Fruit fly (Drosophila melanogaster) whole organism, embryonic: Measurements from ENCODE around the gene CG8100.

Experiments
- Ada2b ChIP-seq: fragments of 200-800 bp; sonication (Bioruptor generic); IDR thresholded peaks from 2 replicates; pipeline ENCODE4 v1.3.6; 2022; ENCODE audit warnings: missing biosample characterization, missing genetic modification characterization
- C15 ChIP-seq: fragments of 200-800 bp; sonication (Bioruptor generic); IDR thresholded peaks from 3 replicates; pipeline ENCODE4 v1.3.6; 2022; ENCODE audit warnings: missing biosample characterization, missing genetic modification characterization
- CG10321 ChIP-seq: fragments of 200-800 bp; sonication (Bioruptor generic); IDR thresholded peaks from 2 replicates; pipeline ENCODE4 v1.3.6; 2022; ENCODE audit warnings: missing biosample characterization, missing genetic modification characterization
- CG10543 ChIP-seq: fragments of 200-800 bp; sonication (Bioruptor generic); optimal IDR thresholded peaks from 3 replicates; lab custom pipeline; 2017; ENCODE audit warnings: missing biosample characterization, mild to moderate bottlenecking, missing genetic modification characterization, moderate library complexity
- CG12155 ChIP-seq: fragments of 200-800 bp; sonication (Bioruptor generic); optimal IDR thresholded peaks from 3 replicates; lab custom pipeline; 2016; ENCODE audit warnings: missing biosample characterization, missing genetic modification characterization
- CG13424 ChIP-seq: fragments of 200-800 bp; sonication (Bioruptor generic); optimal IDR thresholded peaks from 2 replicates; lab custom pipeline; 2019; ENCODE audit warnings: missing biosample characterization, mild to moderate bottlenecking, missing genetic modification characterization, moderate library complexity
- CG17829 ChIP-seq: fragments of 200-800 bp; optimal IDR thresholded peaks from 2 replicates; lab custom pipeline; 2019; ENCODE audit warnings: missing biosample characterization, mild to moderate bottlenecking, missing genetic modification characterization, moderate library complexity
- CG3163 ChIP-seq: fragments of 200-800 bp; sonication (Bioruptor generic); optimal IDR thresholded peaks from 3 replicates; lab custom pipeline; 2016; ENCODE audit warnings: missing biosample characterization, missing genetic modification characterization
- CG32767 ChIP-seq: fragments of 200-800 bp; sonication (Bioruptor generic); IDR thresholded peaks from 2 replicates; pipeline ENCODE4 v1.3.6; 2022; ENCODE audit warnings: missing biosample characterization, missing genetic modification characterization
- CG32772 ChIP-seq: fragments of 200-800 bp; sonication (Bioruptor generic); IDR thresholded peaks from 2 replicates; pipeline ENCODE4 v1.3.6; 2022; ENCODE audit warnings: missing biosample characterization, missing genetic modification characterization
- CG3847 ChIP-seq: fragments of 200-800 bp; sonication (Bioruptor generic); IDR thresholded peaks from 2 replicates; pipeline ENCODE4 v1.3.6; 2022; ENCODE audit warnings: missing biosample characterization, missing genetic modification characterization
- CG6272 ChIP-seq: fragments of 200-800 bp; sonication (Bioruptor generic); IDR thresholded peaks from 2 replicates; pipeline ENCODE4 v1.3.6; 2022; ENCODE audit warnings: missing biosample characterization, missing genetic modification characterization
- CG6689 ChIP-seq: fragments of 200-800 bp; sonication (Bioruptor generic); IDR thresholded peaks from 2 replicates; pipeline ENCODE4 v1.3.6; 2022; ENCODE audit warnings: missing biosample characterization, missing genetic modification characterization
- CG6791 ChIP-seq: fragments of 200-800 bp; sonication (Bioruptor generic); IDR thresholded peaks from 3 replicates; pipeline ENCODE4 v1.3.6; 2022; ENCODE audit warnings: missing biosample characterization, missing genetic modification characterization; ENCODE audit not compliant: partially characterized antibody
- CG7786 ChIP-seq: fragments of 200-800 bp; sonication (Bioruptor generic); optimal IDR thresholded peaks from 2 replicates; lab custom pipeline; 2016; ENCODE audit warnings: missing biosample characterization, missing genetic modification characterization
- CG7839 ChIP-seq: fragments of 200-800 bp; sonication (Bioruptor generic); optimal IDR thresholded peaks from 3 replicates; lab custom pipeline; 2018; ENCODE audit warnings: missing biosample characterization, mild to moderate bottlenecking, missing genetic modification characterization, moderate library complexity
- CG8924 ChIP-seq: fragments of 200-800 bp; optimal IDR thresholded peaks from 3 replicates; lab custom pipeline; 2019; ENCODE audit warnings: missing biosample characterization, mild to moderate bottlenecking, missing genetic modification characterization, moderate library complexity
- CG9215 ChIP-seq: fragments of 200-800 bp; sonication (Bioruptor generic); IDR thresholded peaks from 2 replicates; pipeline ENCODE4 v1.3.6; 2022; ENCODE audit warnings: missing biosample characterization, missing genetic modification characterization
- CG9932 ChIP-seq: fragments of 200-800 bp; sonication (Bioruptor generic); IDR thresholded peaks from 2 replicates; pipeline ENCODE4 v1.3.6; 2022; ENCODE audit warnings: missing biosample characterization, missing genetic modification characterization
- CHES-1-like ChIP-seq: fragments of 200-800 bp; sonication (Bioruptor generic); optimal IDR thresholded peaks from 2 replicates; lab custom pipeline; 2016; ENCODE audit warnings: missing biosample characterization, missing genetic modification characterization
- CkIIα-i1 ChIP-seq: fragments of 200-800 bp; sonication (Bioruptor generic); IDR thresholded peaks from 2 replicates; pipeline ENCODE4 v1.3.6; 2022; ENCODE audit warnings: missing biosample characterization, missing genetic modification characterization
- Deaf1 ChIP-seq: fragments of 200-800 bp; optimal IDR thresholded peaks from 3 replicates; lab custom pipeline; 2019; ENCODE audit warnings: missing biosample characterization, mild to moderate bottlenecking, missing genetic modification characterization, moderate library complexity
- E2f1 ChIP-seq: fragments of 200-800 bp; sonication (Bioruptor generic); IDR thresholded peaks from 2 replicates; pipeline ENCODE4 v1.3.6; 2022; ENCODE audit warnings: missing biosample characterization, missing genetic modification characterization
- ERR ChIP-seq: fragments of 200-800 bp; sonication (Bioruptor generic); optimal IDR thresholded peaks from 2 replicates; lab custom pipeline; 2016; ENCODE audit warnings: missing biosample characterization, missing genetic modification characterization
- Eip74EF ChIP-seq, 2 experiments: fragments of 200-800 bp in 1 of 2; fragments of >200 bp in 1 of 2; sonication (Bioruptor generic) in 1 of 2; optimal IDR thresholded peaks; 2 replicates each; lab custom pipeline; 2017 to 2019; ENCODE audit warnings: missing biosample characterization in 2 of 2, missing genetic modification characterization in 2 of 2, mild to moderate bottlenecking in 1 of 2, moderate library complexity in 1 of 2
- Fer2 ChIP-seq: fragments of 200-800 bp; sonication (Bioruptor generic); optimal IDR thresholded peaks from 2 replicates; lab custom pipeline; 2018; ENCODE audit warnings: missing biosample characterization, mild to moderate bottlenecking, missing genetic modification characterization, moderate library complexity
- GATAe ChIP-seq: fragments of 200-800 bp; sonication (Bioruptor generic); conservative IDR thresholded peaks from 2 replicates; pipeline ENCODE4 v1.3.6; 2022; ENCODE audit warnings: missing biosample characterization, missing genetic modification characterization
- Hmr ChIP-seq: fragments of 200-800 bp; sonication (Bioruptor generic); optimal IDR thresholded peaks from 3 replicates; lab custom pipeline; 2017; ENCODE audit warnings: mild to moderate bottlenecking, missing biosample characterization, missing genetic modification reagents, missing genetic modification characterization
- NC2α ChIP-seq: fragments of 200-800 bp; sonication (Bioruptor generic); optimal IDR thresholded peaks from 2 replicates; lab custom pipeline; 2016; ENCODE audit warnings: missing biosample characterization, missing genetic modification characterization
- NFAT ChIP-seq: fragments of 200-800 bp; sonication (Bioruptor generic); IDR thresholded peaks from 2 replicates; pipeline ENCODE4 v1.3.6; 2022; ENCODE audit warnings: missing biosample characterization, missing genetic modification characterization
- NK7.1 ChIP-seq: fragments of 200-800 bp; sonication (Bioruptor generic); optimal IDR thresholded peaks from 3 replicates; lab custom pipeline; 2016; ENCODE audit warnings: missing biosample characterization, missing genetic modification characterization
- Oli ChIP-seq: fragments of 200-800 bp; sonication (Bioruptor generic); optimal IDR thresholded peaks from 2 replicates; lab custom pipeline; 2018; ENCODE audit warnings: missing biosample characterization, mild to moderate bottlenecking, missing genetic modification characterization, moderate library complexity
- Optix ChIP-seq: fragments of 200-800 bp; sonication (Bioruptor generic); IDR thresholded peaks from 3 replicates; pipeline ENCODE4 v1.3.6; 2022; ENCODE audit warnings: missing biosample characterization, missing genetic modification characterization
- Ptx1 ChIP-seq: fragments of 200-800 bp; sonication (Bioruptor generic); IDR thresholded peaks from 2 replicates; pipeline ENCODE4 v1.3.6; 2022; ENCODE audit warnings: missing biosample characterization, missing genetic modification characterization
- Rx ChIP-seq: fragments of 200-800 bp; sonication (Bioruptor generic); IDR thresholded peaks from 2 replicates; pipeline ENCODE4 v1.3.6; 2022; ENCODE audit warnings: missing biosample characterization, missing genetic modification characterization
- Side ChIP-seq: fragments of 200-800 bp; sonication (Bioruptor generic); optimal IDR thresholded peaks from 2 replicates; lab custom pipeline; 2016; ENCODE audit warnings: missing biosample characterization, missing genetic modification characterization
- br ChIP-seq: fragments of >200 bp; optimal IDR thresholded peaks from 2 replicates; lab custom pipeline; 2017
- btn ChIP-seq: fragments of 200-800 bp; sonication (Bioruptor generic); optimal IDR thresholded peaks from 2 replicates; lab custom pipeline; 2016; ENCODE audit warnings: missing biosample characterization, missing genetic modification characterization
- crp ChIP-seq, 2 experiments: fragments of 200-800 bp; sonication (Bioruptor generic); optimal IDR thresholded peaks; 2 replicates in 1 of 2; 3 replicates in 1 of 2; lab custom pipeline; 2017; ENCODE audit warnings: missing biosample characterization in 2 of 2, missing genetic modification characterization in 2 of 2, mild to moderate bottlenecking in 1 of 2, moderate library complexity in 1 of 2
- danr ChIP-seq: fragments of 200-800 bp; sonication (Bioruptor generic); IDR thresholded peaks from 2 replicates; pipeline ENCODE4 v1.3.6; 2022; ENCODE audit warnings: missing biosample characterization, missing genetic modification characterization
- dmrt11E ChIP-seq: fragments of 200-800 bp; sonication (Bioruptor generic); optimal IDR thresholded peaks from 3 replicates; lab custom pipeline; 2018; ENCODE audit warnings: missing biosample characterization, mild to moderate bottlenecking, missing genetic modification characterization, moderate library complexity
- fd64A ChIP-seq: fragments of 200-800 bp; sonication (Bioruptor generic); optimal IDR thresholded peaks from 3 replicates; lab custom pipeline; 2018; ENCODE audit warnings: missing biosample characterization, mild to moderate bottlenecking, missing genetic modification characterization
- lab ChIP-seq: fragments of 200-800 bp; sonication (Bioruptor generic); optimal IDR thresholded peaks from 3 replicates; lab custom pipeline; 2017; ENCODE audit warnings: missing biosample characterization, missing genetic modification characterization, mild to moderate bottlenecking, moderate library complexity, missing genetic modification reagents
- lola ChIP-seq, 3 experiments: fragments of >200 bp in 2 of 3; fragments of 200-800 bp in 1 of 3; sonication (Bioruptor generic) in 1 of 3; optimal IDR thresholded peaks; 2 replicates each; lab custom pipeline; 2017 to 2019; ENCODE audit warnings: missing biosample characterization in 3 of 3, missing genetic modification characterization in 3 of 3, mild to moderate bottlenecking in 1 of 3, moderate library complexity in 1 of 3
- nmo ChIP-seq: fragments of 200-800 bp; sonication (Bioruptor generic); optimal IDR thresholded peaks from 2 replicates; lab custom pipeline; 2018; ENCODE audit warnings: missing biosample characterization, mild to moderate bottlenecking, missing genetic modification characterization, moderate library complexity
- pfk ChIP-seq: fragments of 200-800 bp; sonication (Bioruptor generic); optimal IDR thresholded peaks from 2 replicates; lab custom pipeline; 2018; ENCODE audit warnings: missing biosample characterization, mild to moderate bottlenecking, missing genetic modification characterization, moderate library complexity
- sc ChIP-seq, 3 experiments: fragments of >200 bp in 2 of 3; fragments of 200-800 bp in 1 of 3; sonication (Bioruptor generic) in 1 of 3; optimal IDR thresholded peaks; 2 replicates in 2 of 3; 3 replicates in 1 of 3; lab custom pipeline; 2017; ENCODE audit warnings: mild to moderate bottlenecking in 1 of 3, missing biosample characterization in 1 of 3, missing genetic modification characterization in 1 of 3, missing genetic modification reagents in 1 of 3
- sd ChIP-seq: fragments of 200-800 bp; sonication (Bioruptor generic); optimal IDR thresholded peaks from 3 replicates; lab custom pipeline; 2018; ENCODE audit warnings: missing biosample characterization, mild to moderate bottlenecking, missing genetic modification characterization, moderate library complexity
- yki ChIP-seq: fragments of >200 bp; optimal IDR thresholded peaks from 3 replicates; lab custom pipeline; 2018
- zf30C ChIP-seq: fragments of 200-800 bp; sonication (Bioruptor generic); optimal IDR thresholded peaks from 3 replicates; lab custom pipeline; 2018; ENCODE audit warnings: missing biosample characterization, mild to moderate bottlenecking, missing genetic modification characterization

Gene CG8100

dm6 chr3L:14053073-14053643 is 30.3 kb upstream of the CG8100 start, which contains the start of the genes CG13484 and Frl (continued):
- TF ChIP-seq Deaf1: peak; percentile 87
- no peak for TF ChIP-seq CkIIα-i1 (GFP tag; lab: Robert Waterston, UW)
- TF ChIP-seq Oli (tag; lab: Kevin White, UChicago): no peak
- peak; percentile 36 for TF ChIP-seq sd (tag; lab: Kevin White, UChicago)
- no peak for TF ChIP-seq danr (GFP tag; lab: Robert Waterston, UW)
- peak; percentile 39; the same call in 1 of the 2 replicates for TF ChIP-seq CG9932 (GFP tag; lab: Robert Waterston, UW)
- peak; percentile 13 for TF ChIP-seq dmrt11E (tag; lab: Kevin White, UChicago)
- TF ChIP-seq nmo (GFP tag; lab: Kevin White, UChicago): peak; percentile 70
- no peak for TF ChIP-seq CG12155 (GFP tag; lab: Kevin White, UChicago)
- TF ChIP-seq CG32767 (GFP tag; lab: Robert Waterston, UW): no peak
- TF ChIP-seq zf30C (GFP tag; lab: Kevin White, UChicago): no peak
- peak; percentile 24 for TF ChIP-seq NC2α
- TF ChIP-seq ERR (GFP tag; lab: Kevin White, UChicago): no peak
- TF ChIP-seq CG3163 (GFP tag; lab: Kevin White, UChicago): no peak
- no peak for TF ChIP-seq C15 (GFP tag; lab: Robert Waterston, UW)
- no peak for TF ChIP-seq pfk (GFP tag; lab: Kevin White, UChicago)
- peak; percentile 63 for TF ChIP-seq CG17829 (tag; lab: Kevin White, UChicago)
- no peak for TF ChIP-seq fd64A (GFP tag; lab: Kevin White, UChicago)
- TF ChIP-seq sc (optimal IDR thresholded peaks at IDR 0.05; lab: Kevin White, UChicago): no peak
- no peak for TF ChIP-seq sc (GFP tag; optimal IDR thresholded peaks at IDR 0.05; lab: Kevin White, UChicago)
- TF ChIP-seq CG10321 (GFP tag; lab: Robert Waterston, UW): no peak
- TF ChIP-seq CG6272 (GFP tag; lab: Robert Waterston, UW): no peak
- peak; percentile 34 for TF ChIP-seq CG13424 (tag; lab: Kevin White, UChicago)
- TF ChIP-seq GATAe: no peak
- no peak for TF ChIP-seq NK7.1
- no peak for TF ChIP-seq br (lab: Kevin White, UChicago)
- no peak for TF ChIP-seq yki (lab: Kevin White, UChicago)
- no peak for TF ChIP-seq CG6689 (GFP tag; lab: Robert Waterston, UW)
- TF ChIP-seq Eip74EF (GFP tag; optimal IDR thresholded peaks at IDR 0.05; lab: Kevin White, UChicago): no peak
- peak; percentile 59 for TF ChIP-seq CG10543
- no peak for TF ChIP-seq Fer2 (tag; lab: Kevin White, UChicago)
- TF ChIP-seq Optix (GFP tag; lab: Robert Waterston, UW): no peak
- TF ChIP-seq Hmr (GFP tag; lab: Kevin White, UChicago): peak; percentile 75
- TF ChIP-seq CG3847 (GFP tag; lab: Robert Waterston, UW): peak; percentile 75
- no peak for TF ChIP-seq Ada2b (GFP tag; lab: Robert Waterston, UW)
- no peak for TF ChIP-seq CG7839 (tag; lab: Kevin White, UChicago)
- TF ChIP-seq Ptx1 (GFP tag; lab: Robert Waterston, UW): no peak
- peak; percentile 70 for TF ChIP-seq CG32772
- no peak for TF ChIP-seq E2f1 (GFP tag; lab: Robert Waterston, UW)
- peak; percentile 57 for TF ChIP-seq CHES-1-like (GFP tag; lab: Kevin White, UChicago)
- peak; percentile 74 for TF ChIP-seq CG8924
- TF ChIP-seq Rx: no peak
- no peak for TF ChIP-seq btn (GFP tag; lab: Kevin White, UChicago)
- peak; percentile 29; the same call in 1 of the 2 replicates for TF ChIP-seq NFAT (GFP tag; lab: Robert Waterston, UW)
- TF ChIP-seq crp (GFP tag; optimal IDR thresholded peaks at IDR 0.05; lab: Kevin White, UChicago): peak in 1 of 2 experiments; percentile 48
- peak; percentile 56 for TF ChIP-seq lab (GFP tag; lab: Kevin White, UChicago)
- TF ChIP-seq CG6791: peak; percentile 55; the same call in 2 of the 3 replicates
- TF ChIP-seq CG7786 (GFP tag; lab: Kevin White, UChicago): no peak
- no peak for TF ChIP-seq CG9215 (GFP tag; lab: Robert Waterston, UW)
- no peak for TF ChIP-seq lola (GFP tag; optimal IDR thresholded peaks at IDR 0.05; lab: Kevin White, UChicago)
- peak; percentile 53 for TF ChIP-seq Side
